Worm (Caenorhabditis elegans): Measurements from ENCODE around the gene chs-2.

- TF ChIP-seq B0310.2 (tag; optimal IDR thresholded peaks at IDR 0.05) (no peak), ama-1 (optimal IDR thresholded peaks at IDR 0.05) (no peak), hmbx-1 (tag; optimal IDR thresholded peaks at IDR 0.05) (no peak), tbx-37 (GFP tag; conservative IDR thresholded peaks at IDR 0.05) (no peak), aly-1 (tag; optimal IDR thresholded peaks at IDR 0.05) (no peak)
These were observed 35.5 kb upstream of the chs-2 start for ce11 chrII:161275-161674.

Measured in whole organism, early embryonic.